Fruit fly (Drosophila melanogaster) S2 (cell line): ENCODE results near the gene CG34310.

Experiments
- CG8478 ChIP-seq: fragments of >200 bp; optimal IDR thresholded peaks from 2 replicates; lab custom pipeline; 2018
- CTCF ChIP-seq, 2 experiments: fragments of >200 bp; optimal IDR thresholded peaks; 2 replicates each; lab custom pipeline; 2018

dm6 chr2L:6683992-6684882 is 20.8 kb downstream of the CG34310 start, which contains the start of gene Nhe3:
- TF ChIP-seq CTCF (optimal IDR thresholded peaks at IDR 0.05; lab: Kevin White, UChicago) = peak; percentile 89 to 92
- no peak for TF ChIP-seq CG8478 (lab: Kevin White, UChicago)
